Worm (Caenorhabditis elegans) whole organism, L4/young adult: ENCODE results near the gene srh-186.
"Not testable (repeated sequence)": the region's sequence is repeated elsewhere in the genome, so short reads cannot be mapped to it uniquely, and the experiment has no call there.

Experiments
- W03F9.2 ChIP-seq: fragments of 150-350 bp; optimal IDR thresholded peaks from 2 replicates; lab custom pipeline; 2014; ENCODE audit warnings: missing biosample characterization, missing genetic modification characterization
- dao-5 ChIP-seq: sonication (generic microtip); optimal IDR thresholded peaks from 2 replicates; lab custom pipeline; 2016; ENCODE audit warnings: missing genotype, missing genetic modification characterization, moderate library complexity, missing compliant biosample characterization
- him-1 ChIP-seq: sonication (generic microtip); optimal IDR thresholded peaks from 2 replicates; lab custom pipeline; 2016; ENCODE audit warnings: missing genotype, missing genetic modification reagents, missing genetic modification characterization, missing compliant biosample characterization

The srh-186 gene

DNA sequence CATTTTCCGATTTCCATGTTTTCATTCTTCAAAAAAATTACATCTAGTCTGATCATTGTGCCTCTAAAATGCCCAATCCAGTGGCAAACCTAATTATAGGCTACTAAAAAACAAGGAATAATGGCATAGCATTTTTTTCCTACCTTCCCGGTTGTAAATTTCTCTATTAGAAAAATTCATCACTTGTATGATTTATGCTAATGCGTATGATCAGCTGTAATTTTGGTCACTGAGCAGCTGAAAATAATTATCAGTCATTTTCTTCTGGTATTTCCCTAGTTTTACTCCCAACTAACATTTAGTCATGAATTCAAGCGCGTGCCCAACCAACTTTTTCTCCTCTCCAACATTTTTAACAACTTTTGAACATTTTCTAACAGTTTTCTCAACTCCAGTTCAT lies at the start of gene srh-186:
srh-186 (plus strand) TSS at position 301 of the 400 bp plus-strand sequence.
- no peak for TF ChIP-seq W03F9.2 (tag; lab: Kevin White, UChicago)

DNA sequence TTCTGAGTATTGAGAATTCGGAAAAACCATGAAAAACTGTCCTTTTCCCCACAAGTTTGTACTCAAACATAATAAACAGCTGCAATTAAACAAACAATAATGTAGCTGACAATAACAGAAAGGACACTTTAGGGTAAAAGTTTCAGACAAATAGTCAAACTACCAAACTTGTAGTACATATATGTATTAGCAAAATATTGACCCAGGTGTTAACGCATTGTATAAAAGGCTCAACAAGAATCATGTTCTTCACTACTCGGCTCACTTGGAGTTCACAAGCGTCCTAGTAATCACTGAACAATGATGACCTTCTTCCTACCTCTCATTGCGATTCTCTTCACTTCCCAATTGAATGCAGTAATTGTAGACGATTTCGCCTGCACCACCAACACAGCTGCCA lies 43.7 kb upstream of the srh-186 start, which contains the start of gene F35E8.6:
F35E8.6 (plus strand) TSS at position 301 of the 400 bp plus-strand sequence.
- TF ChIP-seq dao-5 (tag; lab: Kevin White, UChicago): no peak
- no peak for TF ChIP-seq him-1 (tag; lab: Kevin White, UChicago)
- TF ChIP-seq W03F9.2 (tag; lab: Kevin White, UChicago): no peak

ce11 chrV:15912677-15913076 lies 42.9 kb upstream of the srh-186 start:
- TF ChIP-seq him-1 (tag; lab: Kevin White, UChicago): no peak
- TF ChIP-seq dao-5 (tag; lab: Kevin White, UChicago): no peak
- no peak for TF ChIP-seq W03F9.2 (tag; lab: Kevin White, UChicago)

DNA sequence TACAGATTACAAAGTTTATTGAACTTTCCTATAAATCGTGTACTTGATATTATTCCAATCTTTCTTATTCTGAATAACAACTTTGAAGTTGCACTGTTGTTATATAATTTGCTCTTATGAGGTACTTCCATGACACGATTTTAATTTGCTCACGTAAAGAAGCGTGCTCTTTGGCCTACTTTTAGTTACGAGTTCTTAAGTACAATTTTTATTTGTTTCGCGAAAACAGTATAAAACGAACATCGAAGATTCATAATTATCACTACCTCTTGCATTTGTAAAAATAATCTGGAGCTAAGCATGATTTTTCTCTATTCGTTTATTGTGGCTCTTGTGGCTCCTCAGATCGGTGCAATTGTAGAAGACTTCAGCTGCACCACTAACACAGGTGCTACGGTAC lies 41.9 kb upstream of the srh-186 start, which contains the start of gene F35E8.7:
F35E8.7 (plus strand) TSS at position 301 of the 400 bp plus-strand sequence.
- TF ChIP-seq dao-5 (tag; lab: Kevin White, UChicago): no peak
- TF ChIP-seq him-1 (tag; lab: Kevin White, UChicago): no peak
- TF ChIP-seq W03F9.2 (tag; lab: Kevin White, UChicago): no peak

DNA sequence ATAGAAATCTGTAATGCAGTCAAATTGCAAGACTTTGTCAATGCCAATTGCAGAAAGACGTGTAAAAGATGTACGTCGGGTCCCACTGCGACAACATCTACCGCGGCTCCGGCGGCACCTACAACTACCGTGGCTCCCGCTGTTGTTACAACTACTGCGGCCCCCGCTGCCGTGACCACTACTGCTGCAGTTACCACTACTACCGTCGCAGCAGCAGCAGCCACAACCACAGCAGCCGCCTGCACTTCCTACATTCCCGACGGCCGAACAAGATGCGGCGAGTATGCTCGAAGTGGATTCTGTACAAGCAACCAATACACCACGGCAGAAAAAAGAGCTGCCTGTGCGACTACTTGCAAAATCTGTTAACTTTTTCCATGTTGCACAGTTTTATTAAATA lies 40.8 kb upstream of the srh-186 start:
- TF ChIP-seq him-1 (tag; lab: Kevin White, UChicago) (no peak), dao-5 (tag; lab: Kevin White, UChicago) (no peak), W03F9.2 (tag; lab: Kevin White, UChicago) (no peak)

DNA sequence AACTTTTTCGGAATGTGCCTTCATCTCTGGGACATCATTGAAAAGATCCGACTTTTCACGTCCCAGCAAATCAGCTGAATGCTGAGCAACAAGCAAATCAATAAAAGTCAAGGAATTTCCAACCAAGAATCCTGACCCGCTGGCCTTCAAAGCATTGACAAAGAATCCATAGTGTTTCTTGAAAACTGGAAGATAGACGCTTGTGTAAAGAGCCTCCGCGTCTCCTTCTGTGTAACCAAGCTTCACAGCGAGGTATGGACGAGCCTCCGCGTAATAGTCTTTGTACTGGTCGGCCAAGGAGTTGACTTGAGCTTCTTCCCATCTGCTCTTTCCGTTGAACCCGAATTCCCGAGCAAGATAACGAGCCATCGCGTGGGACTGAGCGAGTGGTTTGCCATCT lies 40.3 kb upstream of the srh-186 start:
- TF ChIP-seq him-1 (tag; lab: Kevin White, UChicago) (no peak), W03F9.2 (tag; lab: Kevin White, UChicago) (no peak), dao-5 (tag; lab: Kevin White, UChicago) (no peak)

DNA sequence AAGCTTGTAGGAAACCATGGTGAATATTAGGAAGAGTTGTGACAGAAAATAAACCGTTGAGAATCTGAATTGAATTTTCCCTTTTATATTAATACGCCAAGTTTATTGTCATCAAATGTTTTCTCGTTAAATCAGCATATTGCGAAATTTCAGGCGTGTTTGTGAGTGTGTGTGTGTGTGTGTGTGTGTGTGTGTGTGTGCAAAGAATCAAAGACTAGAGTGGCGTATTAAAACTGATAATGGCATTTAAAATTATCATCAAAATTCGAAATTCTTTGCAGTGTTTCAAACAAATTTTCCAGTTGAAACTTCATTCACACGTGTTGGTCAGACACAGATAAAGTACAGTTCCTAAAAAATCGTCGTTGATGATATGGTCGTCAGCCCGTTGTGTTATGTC lies 39.7 kb upstream of the srh-186 start, which contains the start of gene gst-38:
gst-38 (minus strand) TSS at position 152 of the 400 bp plus-strand sequence.
- TF ChIP-seq dao-5 (tag; lab: Kevin White, UChicago): no peak
- no peak for TF ChIP-seq him-1 (tag; lab: Kevin White, UChicago)
- TF ChIP-seq W03F9.2 (tag; lab: Kevin White, UChicago): no peak

DNA sequence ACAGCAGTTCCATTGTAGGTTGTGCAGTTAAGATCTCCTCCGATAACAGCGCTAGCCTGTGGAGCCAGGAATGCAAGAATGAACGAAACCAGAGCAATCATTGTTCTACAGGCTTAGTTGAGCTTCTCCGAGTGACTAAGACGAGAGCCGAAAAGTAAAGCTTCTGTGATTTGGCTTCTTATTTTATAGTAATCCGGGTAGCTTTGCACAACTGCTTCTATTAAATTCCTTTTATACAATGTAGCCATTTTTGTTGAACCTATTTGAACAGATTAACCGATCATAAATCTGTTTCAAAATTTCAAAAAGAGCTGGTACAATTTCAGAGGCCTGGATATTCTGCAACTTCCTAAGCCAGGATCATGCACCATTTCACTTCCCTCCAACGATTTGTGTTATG lies 38.1 kb upstream of the srh-186 start, which contains the start of gene F35E8.9:
F35E8.9 (minus strand) TSS at position 101 of the 400 bp plus-strand sequence.
- TF ChIP-seq dao-5 (tag; lab: Kevin White, UChicago) (no peak), W03F9.2 (tag; lab: Kevin White, UChicago) (no peak), him-1 (tag; lab: Kevin White, UChicago) (no peak)

DNA sequence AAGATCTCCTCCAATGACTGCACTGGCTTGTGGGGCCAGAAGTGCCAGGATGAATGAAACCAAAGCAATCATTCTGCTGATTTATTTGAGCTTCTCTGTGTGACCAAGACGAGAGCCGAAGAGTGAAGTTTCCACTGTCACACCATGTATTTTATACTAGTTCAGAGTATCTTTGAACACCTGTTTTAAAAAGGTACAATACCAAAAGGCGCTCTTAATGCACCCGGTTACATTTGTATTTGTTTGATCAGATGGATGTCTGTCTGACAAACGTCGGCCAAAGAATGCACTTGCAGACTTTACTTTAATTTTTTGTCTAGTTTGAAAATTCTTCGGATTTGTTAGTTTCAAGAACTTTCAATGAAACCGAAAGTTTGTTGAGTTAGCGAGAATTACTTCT lies 35.3 kb upstream of the srh-186 start, which contains the start of gene F35E8.10:
F35E8.10 (minus strand) TSS at position 101 of the 400 bp plus-strand sequence.
- TF ChIP-seq dao-5 (tag; lab: Kevin White, UChicago) (no peak), him-1 (tag; lab: Kevin White, UChicago) (no peak), W03F9.2 (tag; lab: Kevin White, UChicago) (no peak)

ce11 chrV:15921102-15921501 lies 34.5 kb upstream of the srh-186 start, which contains the start of gene cdr-1:
TSS of gene cdr-1 (plus strand) at chrV:15921309.
- TF ChIP-seq dao-5 (tag; lab: Kevin White, UChicago) (no peak), him-1 (tag; lab: Kevin White, UChicago) (no peak), W03F9.2 (tag; lab: Kevin White, UChicago) (no peak)

DNA sequence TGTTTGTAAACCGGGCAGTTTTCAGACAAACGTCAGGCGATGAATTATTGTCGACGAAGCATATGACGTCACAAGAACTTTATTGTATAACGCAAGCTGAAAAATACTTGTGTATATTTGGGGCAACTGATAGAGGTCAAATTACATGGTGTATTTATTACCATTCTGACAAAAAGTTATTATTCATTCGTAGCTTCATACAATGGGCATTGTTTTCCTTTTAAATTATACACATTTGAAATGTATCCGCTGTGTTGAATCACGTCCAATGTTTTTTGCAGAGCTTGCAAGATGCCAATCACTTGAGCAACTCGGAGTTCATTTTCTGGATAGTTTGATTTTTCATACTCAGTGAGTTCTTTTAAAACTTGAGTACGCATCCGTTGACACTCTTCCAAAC lies 32.6 kb upstream of the srh-186 start, which contains the start of gene F35E8.13:
F35E8.13 (plus strand) TSS at position 301 of the 400 bp plus-strand sequence.
- TF ChIP-seq W03F9.2 (tag; lab: Kevin White, UChicago) (no peak), him-1 (tag; lab: Kevin White, UChicago) (no peak), dao-5 (tag; lab: Kevin White, UChicago) (no peak)

ce11 chrV:15924307-15924706 lies 31.3 kb upstream of the srh-186 start, which contains the start of gene nhr-108:
TSS of gene nhr-108 (minus strand) at chrV:15924472.
- TF ChIP-seq him-1 (tag; lab: Kevin White, UChicago) (no peak), dao-5 (tag; lab: Kevin White, UChicago) (no peak), W03F9.2 (tag; lab: Kevin White, UChicago) (no peak)

- TF ChIP-seq W03F9.2 (tag; lab: Kevin White, UChicago) (no peak), dao-5 (tag; lab: Kevin White, UChicago) (no peak), him-1 (tag; lab: Kevin White, UChicago) (no peak)
These were observed 27.3 kb upstream of the srh-186 start, which contains the start of gene pzf-1 for ce11 chrV:15928325-15928724. TSS of gene pzf-1 (minus strand) at chrV:15928425.

DNA sequence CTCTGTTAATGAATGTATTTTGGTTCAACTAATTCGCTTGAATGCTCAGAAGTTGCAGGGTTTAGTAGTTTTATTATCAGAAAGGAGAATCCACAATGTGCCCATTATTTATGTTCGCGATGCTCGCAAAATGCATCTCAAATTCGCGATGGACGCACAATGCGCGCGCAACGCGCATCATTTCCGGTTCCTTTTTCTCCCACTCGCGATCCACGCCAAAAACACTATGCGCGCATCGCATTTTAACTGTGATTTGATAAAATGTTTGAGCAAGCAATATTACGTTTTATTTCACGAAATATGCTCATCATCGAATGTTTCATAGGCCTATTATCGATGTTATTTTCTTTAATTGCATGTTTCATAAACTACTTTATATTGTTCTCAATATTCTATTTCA lies 25.7 kb upstream of the srh-186 start, which contains the start of gene srbc-77:
srbc-77 (plus strand) TSS at position 301 of the 400 bp plus-strand sequence.
- TF ChIP-seq dao-5, him-1, W03F9.2 (tag; lab: Kevin White, UChicago): not testable (repeated sequence)
